Fruit fly (Drosophila melanogaster) whole organism, embryonic: Measurements from ENCODE around the gene UbcE2M.

Experiments
- Bgb ChIP-seq: fragments of 200-800 bp; sonication (Bioruptor generic); IDR thresholded peaks from 2 replicates; pipeline ENCODE4 v1.3.6; 2022; ENCODE audit warnings: missing biosample characterization, missing genetic modification characterization; ENCODE audit not compliant: partially characterized antibody
- BtbVII ChIP-seq: fragments of 200-800 bp; sonication (Bioruptor generic); optimal IDR thresholded peaks from 3 replicates; lab custom pipeline; 2017; ENCODE audit warnings: missing biosample characterization, mild to moderate bottlenecking, missing genetic modification characterization
- CG1024 ChIP-seq: fragments of 200-800 bp; sonication (Bioruptor generic); IDR thresholded peaks from 2 replicates; pipeline ENCODE4 v1.3.6; 2022; ENCODE audit warnings: missing biosample characterization, missing genetic modification characterization
- CG11723 ChIP-seq: fragments of 200-800 bp; sonication (Bioruptor generic); optimal IDR thresholded peaks from 2 replicates; lab custom pipeline; 2017; ENCODE audit warnings: missing biosample characterization, mild to moderate bottlenecking, missing genetic modification characterization
- CG12219 ChIP-seq: fragments of 200-800 bp; sonication (Bioruptor generic); optimal IDR thresholded peaks from 3 replicates; lab custom pipeline; 2018; ENCODE audit warnings: missing biosample characterization, mild to moderate bottlenecking, missing genetic modification characterization
- CG14014 ChIP-seq: fragments of 200-800 bp; sonication (Bioruptor generic); IDR thresholded peaks from 2 replicates; pipeline ENCODE4 v1.3.6; 2022; ENCODE audit warnings: missing biosample characterization, missing genetic modification characterization
- CG1647 ChIP-seq: fragments of 200-800 bp; sonication (Bioruptor generic); optimal IDR thresholded peaks from 3 replicates; lab custom pipeline; 2016; ENCODE audit warnings: missing biosample characterization, missing genetic modification characterization
- CG16813 ChIP-seq: fragments of 200-800 bp; sonication (Bioruptor generic); IDR thresholded peaks from 3 replicates; pipeline ENCODE4 v1.3.6; 2022; ENCODE audit warnings: missing biosample characterization, missing genetic modification characterization; ENCODE audit not compliant: partially characterized antibody
- CG6254 ChIP-seq: fragments of 200-800 bp; sonication (Bioruptor generic); optimal IDR thresholded peaks from 3 replicates; lab custom pipeline; 2017; ENCODE audit warnings: mild to moderate bottlenecking, missing biosample characterization, missing genetic modification reagents, missing genetic modification characterization
- CG6854 ChIP-seq: fragments of 200-800 bp; sonication (Bioruptor generic); optimal IDR thresholded peaks from 3 replicates; lab custom pipeline; 2017; ENCODE audit warnings: missing biosample characterization, mild to moderate bottlenecking, missing genetic modification characterization
- CG8388 ChIP-seq: fragments of 200-800 bp; sonication (Bioruptor generic); optimal IDR thresholded peaks from 2 replicates; lab custom pipeline; 2019; ENCODE audit warnings: missing biosample characterization, mild to moderate bottlenecking, missing genetic modification characterization, moderate library complexity
- CG8478 ChIP-seq: fragments of >200 bp; optimal IDR thresholded peaks from 2 replicates; lab custom pipeline; 2018
- CG9215 ChIP-seq: fragments of 200-800 bp; sonication (Bioruptor generic); IDR thresholded peaks from 2 replicates; pipeline ENCODE4 v1.3.6; 2022; ENCODE audit warnings: missing biosample characterization, missing genetic modification characterization
- CHES-1-like ChIP-seq: fragments of 200-800 bp; sonication (Bioruptor generic); optimal IDR thresholded peaks from 2 replicates; lab custom pipeline; 2016; ENCODE audit warnings: missing biosample characterization, missing genetic modification characterization
- Chrac-16 ChIP-seq: fragments of 200-800 bp; sonication (Bioruptor generic); optimal IDR thresholded peaks from 3 replicates; lab custom pipeline; 2016; ENCODE audit warnings: missing biosample characterization, missing genetic modification characterization
- CrebB ChIP-seq: fragments of 200-800 bp; sonication (Bioruptor generic); optimal IDR thresholded peaks from 3 replicates; lab custom pipeline; 2018; ENCODE audit warnings: missing biosample characterization, mild to moderate bottlenecking, missing genetic modification characterization
- Eip74EF ChIP-seq, 2 experiments: fragments of 200-800 bp in 1 of 2; fragments of >200 bp in 1 of 2; sonication (Bioruptor generic) in 1 of 2; optimal IDR thresholded peaks; 2 replicates each; lab custom pipeline; 2017 to 2019; ENCODE audit warnings: missing biosample characterization in 2 of 2, missing genetic modification characterization in 2 of 2, mild to moderate bottlenecking in 1 of 2, moderate library complexity in 1 of 2
- Hr78 ChIP-seq, 2 experiments: fragments of 200-800 bp in 1 of 2; fragments of >200 bp in 1 of 2; sonication (Bioruptor generic) in 1 of 2; optimal IDR thresholded peaks; 2 replicates each; lab custom pipeline; 2017 to 2019; ENCODE audit warnings: missing biosample characterization in 2 of 2, missing genetic modification characterization in 2 of 2, mild to moderate bottlenecking in 1 of 2, moderate library complexity in 1 of 2
- Meics ChIP-seq: fragments of 200-800 bp; sonication (Bioruptor generic); optimal IDR thresholded peaks from 2 replicates; lab custom pipeline; 2017; ENCODE audit warnings: missing biosample characterization, mild to moderate bottlenecking, missing genetic modification characterization
- Nf-YA ChIP-seq: fragments of 200-800 bp; sonication (Bioruptor generic); IDR thresholded peaks from 2 replicates; pipeline ENCODE4 v1.3.6; 2022; ENCODE audit warnings: missing biosample characterization, missing genetic modification characterization
- Oli ChIP-seq: fragments of 200-800 bp; sonication (Bioruptor generic); optimal IDR thresholded peaks from 2 replicates; lab custom pipeline; 2018; ENCODE audit warnings: missing biosample characterization, mild to moderate bottlenecking, missing genetic modification characterization, moderate library complexity
- Ssrp ChIP-seq: fragments of 200-800 bp; sonication (Bioruptor generic); optimal IDR thresholded peaks from 2 replicates; lab custom pipeline; 2018; ENCODE audit warnings: missing biosample characterization, mild to moderate bottlenecking, missing genetic modification characterization, moderate library complexity
- Trl ChIP-seq, 3 experiments: fragments of >200 bp in 2 of 3; fragments of 200-800 bp in 1 of 3; sonication (Bioruptor generic) in 1 of 3; optimal IDR thresholded peaks; 2 replicates in 1 of 3; 3 replicates in 2 of 3; lab custom pipeline; 2016 to 2017; ENCODE audit warnings: missing biosample characterization in 1 of 3, missing genetic modification characterization in 1 of 3
- ase ChIP-seq: fragments of 200-800 bp; sonication (Bioruptor generic); IDR thresholded peaks from 3 replicates; pipeline ENCODE4 v1.3.6; 2022; ENCODE audit warnings: missing biosample characterization, missing genetic modification characterization
- bsh ChIP-seq, 2 experiments: fragments of 200-800 bp; sonication (Bioruptor generic); optimal IDR thresholded peaks; 2 replicates each; lab custom pipeline; 2017 to 2018; ENCODE audit warnings: mild to moderate bottlenecking in 2 of 2, missing biosample characterization in 2 of 2, missing genetic modification characterization in 2 of 2, moderate library complexity in 1 of 2
- btn ChIP-seq: fragments of 200-800 bp; sonication (Bioruptor generic); optimal IDR thresholded peaks from 2 replicates; lab custom pipeline; 2016; ENCODE audit warnings: missing biosample characterization, missing genetic modification characterization
- cas ChIP-seq: fragments of 200-800 bp; sonication (Bioruptor generic); IDR thresholded peaks from 2 replicates; pipeline ENCODE4 v1.3.6; 2022; ENCODE audit warnings: missing biosample characterization, missing genetic modification characterization
- corto ChIP-seq: fragments of 200-800 bp; sonication (Bioruptor generic); optimal IDR thresholded peaks from 2 replicates; lab custom pipeline; 2016; ENCODE audit warnings: missing biosample characterization, mild to moderate bottlenecking, missing genetic modification characterization, moderate library complexity
- gcm2 ChIP-seq: fragments of 200-800 bp; sonication (Bioruptor generic); optimal IDR thresholded peaks from 2 replicates; lab custom pipeline; 2016; ENCODE audit warnings: missing biosample characterization, missing genetic modification characterization
- gro ChIP-seq: fragments of 200-800 bp; sonication (Bioruptor generic); optimal IDR thresholded peaks from 2 replicates; lab custom pipeline; 2016; ENCODE audit warnings: missing biosample characterization, missing genetic modification characterization
- hbn ChIP-seq: fragments of 200-800 bp; sonication (Bioruptor generic); IDR thresholded peaks from 2 replicates; pipeline ENCODE4 v1.3.6; 2022; ENCODE audit warnings: missing biosample characterization, missing genetic modification characterization; ENCODE audit not compliant: partially characterized antibody
- hth ChIP-seq: fragments of >200 bp; optimal IDR thresholded peaks from 2 replicates; lab custom pipeline; 2017; ENCODE audit warnings: inconsistent platforms
- inv ChIP-seq: fragments of 200-800 bp; sonication (Bioruptor generic); IDR thresholded peaks from 2 replicates; pipeline ENCODE4 v1.3.6; 2022; ENCODE audit warnings: missing biosample characterization, missing genetic modification characterization; ENCODE audit not compliant: partially characterized antibody
- kni ChIP-seq: fragments of 200-800 bp; sonication (Bioruptor generic); optimal IDR thresholded peaks from 3 replicates; lab custom pipeline; 2017; ENCODE audit warnings: mild to moderate bottlenecking, missing biosample characterization, missing genetic modification reagents, missing genetic modification characterization
- org-1 ChIP-seq: fragments of 200-800 bp; sonication (Bioruptor generic); optimal IDR thresholded peaks from 2 replicates; lab custom pipeline; 2017; ENCODE audit warnings: missing biosample characterization, missing genetic modification characterization
- pho ChIP-seq: fragments of 200-800 bp; sonication (Bioruptor generic); optimal IDR thresholded peaks from 2 replicates; lab custom pipeline; 2016; ENCODE audit warnings: missing biosample characterization, missing genetic modification characterization
- phol ChIP-seq: fragments of 200-800 bp; sonication (Bioruptor generic); optimal IDR thresholded peaks from 3 replicates; lab custom pipeline; 2018; ENCODE audit warnings: missing biosample characterization, mild to moderate bottlenecking, missing genetic modification characterization, moderate library complexity
- ranshi ChIP-seq: fragments of 200-800 bp; sonication (Bioruptor generic); IDR thresholded peaks from 2 replicates; pipeline ENCODE4 v1.3.6; 2022; ENCODE audit warnings: missing biosample characterization, missing genetic modification characterization
- repo ChIP-seq: fragments of 200-800 bp; sonication (Bioruptor generic); optimal IDR thresholded peaks from 2 replicates; lab custom pipeline; 2016; ENCODE audit warnings: missing biosample characterization, missing genetic modification characterization
- ro ChIP-seq: fragments of 200-800 bp; sonication (Bioruptor generic); IDR thresholded peaks from 2 replicates; pipeline ENCODE4 v1.3.6; 2022; ENCODE audit warnings: missing biosample characterization, missing genetic modification characterization
- run ChIP-seq: fragments of 200-800 bp; sonication (Bioruptor generic); optimal IDR thresholded peaks from 3 replicates; lab custom pipeline; 2018; ENCODE audit warnings: missing biosample characterization, mild to moderate bottlenecking, missing genetic modification characterization
- sna ChIP-seq: fragments of 200-800 bp; sonication (Bioruptor generic); IDR thresholded peaks from 2 replicates; pipeline ENCODE4 v1.3.6; 2022; ENCODE audit warnings: missing biosample characterization, missing genetic modification characterization; ENCODE audit not compliant: partially characterized antibody
- stc ChIP-seq: fragments of 200-800 bp; sonication (Bioruptor generic); IDR thresholded peaks from 2 replicates; pipeline ENCODE4 v1.3.6; 2022; ENCODE audit warnings: missing biosample characterization, missing genetic modification characterization
- trem ChIP-seq: fragments of 200-800 bp; optimal IDR thresholded peaks from 3 replicates; lab custom pipeline; 2019; ENCODE audit warnings: missing biosample characterization, mild to moderate bottlenecking, missing genetic modification characterization, moderate library complexity
- tup ChIP-seq: fragments of 200-800 bp; sonication (Bioruptor generic); optimal IDR thresholded peaks from 2 replicates; lab custom pipeline; 2016; ENCODE audit warnings: missing biosample characterization, mild to moderate bottlenecking, missing genetic modification characterization, moderate library complexity
- wor ChIP-seq: fragments of 200-800 bp; sonication (Bioruptor generic); IDR thresholded peaks from 2 replicates; pipeline ENCODE4 v1.3.6; 2022; ENCODE audit warnings: missing biosample characterization, missing genetic modification characterization
- zfh2 ChIP-seq: fragments of 200-800 bp; sonication (Bioruptor generic); optimal IDR thresholded peaks from 2 replicates; lab custom pipeline; 2016; ENCODE audit warnings: missing biosample characterization, missing genetic modification characterization

The UbcE2M gene

dm6 chr3L:8185263-8186227 lies 12.2 kb downstream of the UbcE2M start (continued):
- no peak for TF ChIP-seq inv (GFP tag; lab: Robert Waterston, UW)
- no peak for TF ChIP-seq repo (GFP tag; lab: Kevin White, UChicago)
- TF ChIP-seq hth (lab: Kevin White, UChicago): no peak
- TF ChIP-seq run (tag; lab: Kevin White, UChicago): no peak
- TF ChIP-seq gro (GFP tag; lab: Kevin White, UChicago): peak; percentile 70
- no peak for TF ChIP-seq ro (GFP tag; lab: Robert Waterston, UW)
- TF ChIP-seq ase: 0 out of 3 replicates have a peak, but pooled peaks have one; percentile 37
- TF ChIP-seq sna (GFP tag; lab: Robert Waterston, UW): no peak
- peak in 1 of 2 experiments; percentile 27 for TF ChIP-seq Eip74EF (GFP tag; optimal IDR thresholded peaks at IDR 0.05; lab: Kevin White, UChicago)
- no peak for TF ChIP-seq cas (GFP tag; lab: Robert Waterston, UW)
- TF ChIP-seq btn (GFP tag; lab: Kevin White, UChicago): peak; percentile 16
- no peak for TF ChIP-seq CG8478 (lab: Kevin White, UChicago)
- TF ChIP-seq Hr78 (GFP tag; optimal IDR thresholded peaks at IDR 0.05; lab: Kevin White, UChicago): peak in 1 of 2 experiments; percentile 60
- peak; percentile 38 for TF ChIP-seq CG9215 (GFP tag; lab: Robert Waterston, UW)
- TF ChIP-seq CG8388 (GFP tag; lab: Kevin White, UChicago): no peak
- peak; percentile 38 for TF ChIP-seq CG6854
- no peak; the same call in 1 of the 2 replicates for TF ChIP-seq Bgb (GFP tag; lab: Robert Waterston, UW)
- TF ChIP-seq pho (GFP tag; lab: Kevin White, UChicago): peak; percentile 55
- TF ChIP-seq stc (GFP tag; lab: Robert Waterston, UW): no peak
- 0 out of 2 replicates have a peak, but pooled peaks have one; percentile 5 for TF ChIP-seq CG14014 (GFP tag; lab: Robert Waterston, UW)
- no peak for TF ChIP-seq Nf-YA (GFP tag; lab: Robert Waterston, UW)
- no peak for TF ChIP-seq wor (GFP tag; lab: Robert Waterston, UW)
- TF ChIP-seq CG6254: peak; percentile 21
- TF ChIP-seq gcm2: no peak
- TF ChIP-seq CG11723 (GFP tag; lab: Kevin White, UChicago): no peak
- TF ChIP-seq CG16813 (GFP tag; lab: Robert Waterston, UW): no peak
- peak; percentile 44 for TF ChIP-seq CHES-1-like (GFP tag; lab: Kevin White, UChicago)
- peak; percentile 34 for TF ChIP-seq Chrac-16 (GFP tag; lab: Kevin White, UChicago)
- no peak for TF ChIP-seq org-1 (GFP tag; lab: Kevin White, UChicago)
- peak in 1 of 2 experiments; percentile 34 for TF ChIP-seq bsh (GFP tag; optimal IDR thresholded peaks at IDR 0.05; lab: Kevin White, UChicago)
- no peak for TF ChIP-seq corto (GFP tag; lab: Kevin White, UChicago)
- peak; percentile 30; the same call in 1 of the 2 replicates for TF ChIP-seq ranshi (GFP tag; lab: Robert Waterston, UW)
- TF ChIP-seq CG12219: peak; percentile 18
- peak; percentile 43 for TF ChIP-seq phol (tag; lab: Kevin White, UChicago)
- no peak for TF ChIP-seq kni (GFP tag; lab: Kevin White, UChicago)
- TF ChIP-seq Meics (GFP tag; lab: Kevin White, UChicago): no peak
- TF ChIP-seq CG1647 (GFP tag; lab: Kevin White, UChicago): peak; percentile 27
- peak; percentile 48 for TF ChIP-seq CrebB
- TF ChIP-seq CG1024 (GFP tag; lab: Robert Waterston, UW): no peak
- TF ChIP-seq BtbVII: peak; percentile 23
- TF ChIP-seq Trl (optimal IDR thresholded peaks at IDR 0.05; lab: Kevin White, UChicago): no peak
- TF ChIP-seq Trl (GFP tag; optimal IDR thresholded peaks at IDR 0.05; lab: Kevin White, UChicago): no peak
- no peak for TF ChIP-seq hbn (GFP tag; lab: Robert Waterston, UW)
- TF ChIP-seq zfh2 (GFP tag; lab: Kevin White, UChicago): peak; percentile 46
- TF ChIP-seq Oli: peak; percentile 54
- peak; percentile 26 for TF ChIP-seq Ssrp (tag; lab: Kevin White, UChicago)
- no peak for TF ChIP-seq trem (tag; lab: Kevin White, UChicago)
- TF ChIP-seq tup (GFP tag; lab: Kevin White, UChicago): peak; percentile 30
